Worm (Caenorhabditis elegans) whole organism, L1 larva: ENCODE results near the gene mom-1.

Source experiments
- aha-1 ChIP-seq: fragments of 150-350 bp; optimal IDR thresholded peaks from 2 replicates; lab custom pipeline; 2014; ENCODE audit warnings: missing biosample characterization, missing genetic modification characterization
- alr-1 ChIP-seq: fragments of 200-800 bp; sonication (Bioruptor generic); optimal IDR thresholded peaks from 2 replicates; lab custom pipeline; 2018; ENCODE audit warnings: borderline replicate concordance, mild to moderate bottlenecking, missing genetic modification characterization, missing compliant biosample characterization
- ceh-90 ChIP-seq: sonication (generic microtip); optimal IDR thresholded peaks from 2 replicates; lab custom pipeline; 2016; ENCODE audit warnings: missing genetic modification characterization, missing compliant biosample characterization
- hlh-17 ChIP-seq: fragments of 200-800 bp; sonication (Bioruptor generic); optimal IDR thresholded peaks from 2 replicates; lab custom pipeline; 2018; ENCODE audit warnings: missing genetic modification characterization, mild to moderate bottlenecking, missing compliant biosample characterization, moderate library complexity, borderline replicate concordance
- nhr-28 ChIP-seq: fragments of 150-350 bp; optimal IDR thresholded peaks from 2 replicates; lab custom pipeline; 2014; ENCODE audit warnings: missing biosample characterization, missing genetic modification characterization
- pqm-1 ChIP-seq: sonication (generic microtip); optimal IDR thresholded peaks from 3 replicates; lab custom pipeline; 2017; ENCODE audit warnings: missing biosample characterization, missing genetic modification characterization
- skn-1 ChIP-seq: fragments of 150-350 bp; optimal IDR thresholded peaks from 2 replicates; lab custom pipeline; 2014; ENCODE audit warnings: missing biosample characterization, missing genetic modification characterization
- tlp-1 ChIP-seq: fragments of 150-350 bp; optimal IDR thresholded peaks from 2 replicates; lab custom pipeline; 2014; ENCODE audit warnings: missing biosample characterization, missing genetic modification characterization

DNA sequence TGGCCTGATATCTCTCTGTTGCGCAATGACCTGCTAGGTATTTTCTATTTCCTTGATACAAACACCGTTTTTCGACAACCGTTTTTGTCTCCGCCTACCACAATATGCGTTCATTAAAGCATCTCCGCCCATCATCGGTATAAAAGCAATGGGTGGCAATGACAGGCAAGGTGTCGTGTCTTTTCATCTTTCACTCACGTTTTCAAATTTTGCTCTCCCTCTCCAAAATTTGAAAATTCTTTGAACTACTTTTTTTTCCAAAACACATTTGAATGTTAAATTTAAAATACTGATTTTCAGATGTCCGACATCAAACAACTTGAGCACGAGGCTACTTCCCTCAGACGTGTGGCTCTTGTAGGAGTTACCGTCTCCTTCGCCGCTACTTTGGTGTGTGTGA, 35.9 kb downstream of the mom-1 start, which contains the start of gene col-169:
- TF ChIP-seq alr-1 (tag; lab: Kevin White, UChicago) (no peak), ceh-90 (no peak), hlh-17 (GFP tag; lab: Kevin White, UChicago) (no peak), aha-1 (tag; lab: Kevin White, UChicago) (no peak), nhr-28 (tag; lab: Kevin White, UChicago) (no peak), pqm-1 (no peak), skn-1 (tag; lab: Kevin White, UChicago) (no peak), tlp-1 (no peak)
